Fruit fly (Drosophila melanogaster): ENCODE data around the gene CG6834.
A peak's percentile ranks its signal among the peaks of the same experiment; 100 is the strongest.

CG6834 gene

DNA sequence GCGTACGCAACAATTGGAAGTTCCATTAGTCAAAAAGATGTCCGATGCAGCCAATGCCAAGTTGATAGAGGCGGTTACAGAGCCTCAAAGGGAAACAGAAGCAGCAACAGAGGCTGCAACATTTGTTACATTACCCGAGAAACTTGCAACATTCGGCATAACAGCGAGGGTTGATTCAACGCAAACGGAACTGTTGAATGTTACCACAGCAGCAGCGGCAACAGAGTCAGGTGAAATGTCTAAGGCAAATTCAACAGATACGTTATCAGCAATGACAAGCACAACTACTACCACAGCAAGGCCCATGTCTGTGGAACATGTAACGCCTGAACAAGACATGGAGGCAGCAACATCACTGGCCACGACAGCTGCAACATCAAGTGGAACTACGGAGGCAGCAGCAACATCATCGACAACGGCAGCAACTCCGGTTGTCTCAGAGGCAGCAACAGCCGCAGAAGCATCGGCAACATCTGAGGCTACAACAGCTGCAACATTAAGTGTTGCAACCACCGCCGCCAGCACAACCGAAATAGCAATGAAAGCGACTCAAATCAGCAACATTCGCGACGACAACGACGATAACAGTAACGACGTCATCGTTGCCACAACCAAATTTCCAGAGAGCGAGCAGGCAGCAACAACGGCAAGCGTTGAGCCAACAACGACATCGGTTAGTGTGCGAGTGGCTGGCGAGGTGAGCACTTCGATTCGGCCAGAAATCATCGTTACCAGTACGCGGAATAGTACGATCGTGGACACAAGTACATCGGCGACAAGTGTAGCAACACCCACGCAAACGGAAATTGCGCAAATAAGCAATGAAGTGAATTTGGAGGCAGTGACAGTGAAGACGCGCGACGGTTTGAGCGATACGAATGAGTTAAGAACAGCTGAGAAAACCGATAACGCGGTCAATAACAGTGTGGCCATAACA, 18.6 kb downstream of the CG6834 start (continued):
- TF ChIP-seq CG30403 (GFP tag; optimal IDR thresholded peaks at IDR 0.05) = no peak
- peak; percentile 13 for TF ChIP-seq Fer1 (GFP tag; optimal IDR thresholded peaks at IDR 0.05)
- no peak for TF ChIP-seq pan (optimal IDR thresholded peaks at IDR 0.05)
- TF ChIP-seq pan (GFP tag; optimal IDR thresholded peaks at IDR 0.05 in 1 of 2, IDR thresholded peaks at IDR 0.05 in 1 of 2) = no peak
- no peak for TF ChIP-seq sob (GFP tag; IDR thresholded peaks at IDR 0.05)
- TF ChIP-seq Deaf1 (tag; optimal IDR thresholded peaks at IDR 0.05) = peak; percentile 83
- peak; percentile 0 for TF ChIP-seq CG13296 (GFP tag; optimal IDR thresholded peaks at IDR 0.05)
- no peak for TF ChIP-seq CG17568 (GFP tag; optimal IDR thresholded peaks at IDR 0.05)
- 0 out of 3 replicates have a peak, but pooled peaks have one; percentile 7 for TF ChIP-seq row (GFP tag; IDR thresholded peaks at IDR 0.05)
- TF ChIP-seq nmo (GFP tag; optimal IDR thresholded peaks at IDR 0.05) = no peak
- TF ChIP-seq CG6175 (GFP tag; IDR thresholded peaks at IDR 0.05) = peak; percentile 71
- TF ChIP-seq Atf6 (GFP tag; IDR thresholded peaks at IDR 0.05) = 0 out of 2 replicates have a peak, but pooled peaks have one; percentile 14
- no peak for TF ChIP-seq kah (GFP tag; optimal IDR thresholded peaks at IDR 0.05)
- TF ChIP-seq Nf-YA (GFP tag; IDR thresholded peaks at IDR 0.05) = no peak
- peak; percentile 66 for TF ChIP-seq Med (GFP tag)
- TF ChIP-seq crp (GFP tag; optimal IDR thresholded peaks at IDR 0.05) = peak in 1 of 2 experiments; percentile 19
- TF ChIP-seq CG11504 (tag; optimal IDR thresholded peaks at IDR 0.05) = peak; percentile 99
- no peak for TF ChIP-seq slp2 (GFP tag; optimal IDR thresholded peaks at IDR 0.05)
- no peak for TF ChIP-seq CG9437 (GFP tag; optimal IDR thresholded peaks at IDR 0.05)
- TF ChIP-seq zfh2 (GFP tag; optimal IDR thresholded peaks at IDR 0.05) = no peak
- TF ChIP-seq CG16813 (GFP tag; IDR thresholded peaks at IDR 0.05; ENCODE audit: partially characterized antibody) = 0 out of 3 replicates have a peak, but pooled peaks have one; percentile 10
- TF ChIP-seq CG7786 (GFP tag; optimal IDR thresholded peaks at IDR 0.05) = no peak
- TF ChIP-seq CG6689 (GFP tag; IDR thresholded peaks at IDR 0.05) = no peak
- TF ChIP-seq az2 (GFP tag; optimal IDR thresholded peaks at IDR 0.05) = no peak
- peak; percentile 6 for TF ChIP-seq cg (GFP tag; optimal IDR thresholded peaks at IDR 0.05)
- no peak for TF ChIP-seq slbo (GFP tag; IDR thresholded peaks at IDR 0.05)
- no peak for TF ChIP-seq Nf-YB (GFP tag; optimal IDR thresholded peaks at IDR 0.05)
- no peak for TF ChIP-seq CG7839 (tag; optimal IDR thresholded peaks at IDR 0.05)
- TF ChIP-seq chinmo (GFP tag; IDR thresholded peaks at IDR 0.05; ENCODE audit: partially characterized antibody) = no peak
- TF ChIP-seq cwo (GFP tag; optimal IDR thresholded peaks at IDR 0.05) = peak; percentile 6

DNA sequence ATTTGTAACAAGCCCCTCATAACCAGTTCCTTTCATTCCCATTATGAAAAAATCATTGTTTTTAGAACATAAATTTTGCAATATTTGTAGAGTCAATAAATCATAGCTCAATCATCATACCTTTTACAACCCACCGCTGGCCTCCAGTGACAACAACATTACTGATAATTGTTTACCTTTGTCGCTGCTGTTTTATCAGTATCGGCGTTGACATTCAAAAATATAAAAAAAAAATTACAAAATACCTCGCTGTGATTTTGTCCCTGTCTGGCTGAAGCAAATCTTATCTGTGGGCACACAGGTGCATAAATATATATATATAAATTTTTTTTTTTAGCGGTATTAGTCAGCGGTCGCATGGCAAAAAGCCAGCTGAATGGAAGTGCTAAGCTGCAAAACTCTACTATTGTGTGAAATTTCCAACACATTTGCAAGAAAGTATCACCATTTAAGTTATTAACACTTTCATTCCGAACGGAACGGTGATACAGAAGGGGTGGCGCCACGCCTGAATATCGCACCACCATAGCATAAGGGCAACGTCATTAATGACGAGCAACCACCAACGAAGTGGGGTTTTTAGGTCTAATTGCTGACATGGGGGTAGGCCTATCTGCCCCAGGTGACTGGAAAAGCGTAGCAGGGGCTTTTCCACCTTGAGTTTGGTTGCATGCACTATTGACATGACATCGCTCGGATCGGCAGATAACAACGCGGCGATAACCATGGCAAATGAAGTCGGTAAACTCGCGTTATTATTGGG, 21.8 kb downstream of the CG6834 start:
- TF ChIP-seq BtbVII (GFP tag; optimal IDR thresholded peaks at IDR 0.05) = no peak
- TF ChIP-seq CG7271 (tag; optimal IDR thresholded peaks at IDR 0.05) = no peak
- no peak for TF ChIP-seq CG8359 (GFP tag; optimal IDR thresholded peaks at IDR 0.05; ENCODE audit: borderline replicate concordance)
- TF ChIP-seq CG7928 (GFP tag; optimal IDR thresholded peaks at IDR 0.05) = no peak
- TF ChIP-seq sd (tag; optimal IDR thresholded peaks at IDR 0.05) = peak; percentile 85
- no peak for TF ChIP-seq HLH3B (GFP tag; IDR thresholded peaks at IDR 0.05)
- no peak for TF ChIP-seq E2f2 (GFP tag; IDR thresholded peaks at IDR 0.05)
- no peak for TF ChIP-seq Poxn (GFP tag; IDR thresholded peaks at IDR 0.05)
- TF ChIP-seq CG4854 (GFP tag; optimal IDR thresholded peaks at IDR 0.05) = no peak
- peak; percentile 3 for TF ChIP-seq CG12391 (tag; optimal IDR thresholded peaks at IDR 0.05)
- no peak for TF ChIP-seq nerfin-2 (GFP tag; IDR thresholded peaks at IDR 0.05; ENCODE audit: partially characterized antibody)
- TF ChIP-seq br (optimal IDR thresholded peaks at IDR 0.05) = no peak
- no peak for TF ChIP-seq run (tag; optimal IDR thresholded peaks at IDR 0.05)
- TF ChIP-seq seq (GFP tag; IDR thresholded peaks at IDR 0.05) = 0 out of 2 replicates have a peak, but pooled peaks have one; percentile 10
- no peak for TF ChIP-seq CG17829 (tag; optimal IDR thresholded peaks at IDR 0.05)
- TF ChIP-seq jigr1 (GFP tag; IDR thresholded peaks at IDR 0.05) = no peak
- no peak for TF ChIP-seq wor (GFP tag; IDR thresholded peaks at IDR 0.05)
- TF ChIP-seq Pdp1 (GFP tag; optimal IDR thresholded peaks at IDR 0.05) = no peak
